Worm (Caenorhabditis elegans) whole organism, late embryonic: Measurements from ENCODE around the gene glb-34.

ENCODE experiments used
- C38D4.7 ChIP-seq: fragments of 200-800 bp; sonication (Bioruptor generic); optimal IDR thresholded peaks from 2 replicates; lab custom pipeline; 2018; ENCODE audit warnings: mild to moderate bottlenecking, missing genetic modification characterization, moderate library complexity, missing compliant biosample characterization
- F13H6.1 ChIP-seq: sonication (generic microtip); optimal IDR thresholded peaks from 2 replicates; lab custom pipeline; 2016; ENCODE audit warnings: missing genetic modification characterization, missing compliant biosample characterization
- T23F11.4 ChIP-seq: fragments of 200-800 bp; sonication (Bioruptor generic); optimal IDR thresholded peaks from 2 replicates; lab custom pipeline; 2018; ENCODE audit warnings: mild to moderate bottlenecking, missing genetic modification characterization, missing compliant biosample characterization
- ama-1 ChIP-seq: fragments of 150-350 bp; optimal IDR thresholded peaks from 2 replicates; lab custom pipeline; 2014
- ceh-14 ChIP-seq: sonication (generic microtip); optimal IDR thresholded peaks from 2 replicates; lab custom pipeline; 2016; ENCODE audit warnings: missing genotype, missing genetic modification characterization, missing compliant biosample characterization
- ceh-18 ChIP-seq: sonication (generic microtip); optimal IDR thresholded peaks from 2 replicates; lab custom pipeline; 2016; ENCODE audit warnings: missing genetic modification characterization, missing compliant biosample characterization
- ceh-24 ChIP-seq: sonication (generic microtip); optimal IDR thresholded peaks from 2 replicates; lab custom pipeline; 2016; ENCODE audit warnings: mild to moderate bottlenecking, missing genetic modification characterization, missing compliant biosample characterization
- ceh-30 ChIP-seq: fragments of 150-350 bp; optimal IDR thresholded peaks from 2 replicates; lab custom pipeline; 2014; ENCODE audit warnings: missing biosample characterization, missing genetic modification characterization
- ceh-34 ChIP-seq: sonication (generic microtip); optimal IDR thresholded peaks from 2 replicates; lab custom pipeline; 2016; ENCODE audit warnings: mild to moderate bottlenecking, missing genetic modification characterization, missing compliant biosample characterization
- ceh-9 ChIP-seq: sonication (generic microtip); optimal IDR thresholded peaks from 2 replicates; lab custom pipeline; 2016; ENCODE audit warnings: mild to moderate bottlenecking, missing genetic modification characterization, inconsistent platforms, missing compliant biosample characterization
- che-1 ChIP-seq: sonication (generic microtip); optimal IDR thresholded peaks from 2 replicates; lab custom pipeline; 2016; ENCODE audit warnings: mild to moderate bottlenecking, missing genetic modification characterization, missing compliant biosample characterization
- dmd-4 ChIP-seq: sonication (generic microtip); optimal IDR thresholded peaks from 2 replicates; lab custom pipeline; 2016; ENCODE audit warnings: borderline replicate concordance, missing genetic modification characterization, missing compliant biosample characterization
- dve-1 ChIP-seq: sonication (generic microtip); optimal IDR thresholded peaks from 2 replicates; lab custom pipeline; 2017; ENCODE audit warnings: antibody characterized with exemption, mild to moderate bottlenecking, missing genetic modification characterization, missing compliant biosample characterization
- elt-2 ChIP-seq: sonication (generic microtip); optimal IDR thresholded peaks from 2 replicates; lab custom pipeline; 2016; ENCODE audit warnings: missing genetic modification reagents, missing genetic modification characterization, missing compliant biosample characterization
- elt-4 ChIP-seq: sonication (generic microtip); optimal IDR thresholded peaks from 2 replicates; lab custom pipeline; 2016; ENCODE audit warnings: missing genetic modification characterization, missing compliant biosample characterization
- ets-4 ChIP-seq: sonication (generic microtip); optimal IDR thresholded peaks from 2 replicates; lab custom pipeline; 2016; ENCODE audit warnings: missing genetic modification characterization, missing compliant biosample characterization
- fax-1 ChIP-seq: sonication (generic microtip); optimal IDR thresholded peaks from 2 replicates; lab custom pipeline; 2016; ENCODE audit warnings: missing genotype, missing genetic modification characterization, missing compliant biosample characterization
- fkh-6 ChIP-seq: sonication (generic microtip); optimal IDR thresholded peaks from 2 replicates; lab custom pipeline; 2016; ENCODE audit warnings: missing genetic modification characterization, missing compliant biosample characterization
- gmeb-2 ChIP-seq: sonication (generic microtip); optimal IDR thresholded peaks from 2 replicates; lab custom pipeline; 2016; ENCODE audit warnings: missing genetic modification characterization, inconsistent platforms, missing compliant biosample characterization
- hlh-15 ChIP-seq: sonication (generic microtip); optimal IDR thresholded peaks from 2 replicates; lab custom pipeline; 2016; ENCODE audit warnings: missing genetic modification characterization, missing compliant biosample characterization
- hlh-30 ChIP-seq: sonication (generic microtip); optimal IDR thresholded peaks from 2 replicates; lab custom pipeline; 2017; ENCODE audit warnings: antibody characterized with exemption, missing genetic modification characterization, missing compliant biosample characterization; ENCODE audit not compliant: insufficient read depth
- hlh-6 ChIP-seq: sonication (generic microtip); optimal IDR thresholded peaks from 2 replicates; lab custom pipeline; 2016; ENCODE audit warnings: missing genotype, missing genetic modification characterization, missing compliant biosample characterization
- hlh-8 ChIP-seq: sonication (generic microtip); optimal IDR thresholded peaks from 2 replicates; lab custom pipeline; 2016; ENCODE audit warnings: missing genotype, missing genetic modification characterization, missing compliant biosample characterization
- lim-6 ChIP-seq: sonication (generic microtip); optimal IDR thresholded peaks from 2 replicates; lab custom pipeline; 2016; ENCODE audit warnings: missing genetic modification characterization, missing compliant biosample characterization
- madf-2 ChIP-seq: sonication (generic microtip); optimal IDR thresholded peaks from 2 replicates; lab custom pipeline; 2017; ENCODE audit warnings: missing genetic modification characterization, missing compliant biosample characterization
- nfya-1 ChIP-seq: sonication (generic microtip); optimal IDR thresholded peaks from 2 replicates; lab custom pipeline; 2017; ENCODE audit warnings: missing genetic modification characterization, mild to moderate bottlenecking, missing compliant biosample characterization, antibody characterized with exemption, moderate library complexity
- nhr-11 ChIP-seq: fragments of 150-350 bp; optimal IDR thresholded peaks from 2 replicates; lab custom pipeline; 2014; ENCODE audit warnings: missing biosample characterization, missing genetic modification characterization
- nhr-232 ChIP-seq: sonication (generic microtip); optimal IDR thresholded peaks from 2 replicates; lab custom pipeline; 2016; ENCODE audit warnings: missing genetic modification characterization, missing compliant biosample characterization
- npax-4 ChIP-seq: sonication (generic microtip); optimal IDR thresholded peaks from 2 replicates; lab custom pipeline; 2016; ENCODE audit warnings: missing genetic modification characterization, missing compliant biosample characterization
- odd-2 ChIP-seq: sonication (generic microtip); optimal IDR thresholded peaks from 2 replicates; lab custom pipeline; 2017; ENCODE audit warnings: antibody characterized with exemption, mild to moderate bottlenecking, missing genetic modification characterization, missing compliant biosample characterization
- pax-1 ChIP-seq: fragments of 150-350 bp; optimal IDR thresholded peaks from 2 replicates; lab custom pipeline; 2014; ENCODE audit warnings: missing biosample characterization, missing genetic modification characterization
- pqm-1 ChIP-seq: sonication (generic microtip); optimal IDR thresholded peaks from 2 replicates; lab custom pipeline; 2016; ENCODE audit warnings: missing genetic modification characterization, missing compliant biosample characterization
- pros-1 ChIP-seq: fragments of 150-350 bp; optimal IDR thresholded peaks from 2 replicates; lab custom pipeline; 2014; ENCODE audit warnings: missing biosample characterization, missing genetic modification reagents, missing genetic modification characterization
- rnt-1 ChIP-seq: sonication (generic microtip); optimal IDR thresholded peaks from 2 replicates; lab custom pipeline; 2016; ENCODE audit warnings: missing genetic modification characterization, missing compliant biosample characterization
- sox-2 ChIP-seq: fragments of 200-800 bp; sonication (Bioruptor generic); IDR thresholded peaks from 2 replicates; pipeline ENCODE4 v1.3.6; 2022; ENCODE audit warnings: missing genetic modification reagents, missing genetic modification characterization, missing compliant biosample characterization
- sox-4 ChIP-seq: sonication (generic microtip); optimal IDR thresholded peaks from 2 replicates; lab custom pipeline; 2017; ENCODE audit warnings: mild to moderate bottlenecking, missing genetic modification characterization, inconsistent platforms, missing compliant biosample characterization
- syd-9 ChIP-seq: sonication (generic microtip); optimal IDR thresholded peaks from 2 replicates; lab custom pipeline; 2016; ENCODE audit warnings: mild to moderate bottlenecking, missing genetic modification characterization, moderate library complexity, missing compliant biosample characterization
- tbx-2 ChIP-seq: sonication (generic microtip); optimal IDR thresholded peaks from 2 replicates; lab custom pipeline; 2016; ENCODE audit warnings: missing genetic modification characterization, missing compliant biosample characterization
- ttx-3 ChIP-seq: sonication (generic microtip); optimal IDR thresholded peaks from 2 replicates; lab custom pipeline; 2016; ENCODE audit warnings: missing genetic modification reagents, missing genetic modification characterization, missing compliant biosample characterization
- unc-3 ChIP-seq, 2 experiments: fragments of 200-800 bp in 1 of 2; sonication (Bioruptor generic) in 1 of 2; sonication (generic microtip) in 1 of 2; conservative IDR thresholded peaks in 1 of 2; optimal IDR thresholded peaks in 1 of 2; 2 replicates each; pipeline versions ENCODE4 v1.3.6 to Lab custom; 2016 to 2022; ENCODE audit warnings: missing compliant biosample characterization in 2 of 2, missing genetic modification characterization in 2 of 2, missing genetic modification reagents in 1 of 2
- zip-5 ChIP-seq: sonication (generic microtip); optimal IDR thresholded peaks from 2 replicates; lab custom pipeline; 2016; ENCODE audit warnings: missing genetic modification characterization, missing compliant biosample characterization

glb-34 gene

DNA sequence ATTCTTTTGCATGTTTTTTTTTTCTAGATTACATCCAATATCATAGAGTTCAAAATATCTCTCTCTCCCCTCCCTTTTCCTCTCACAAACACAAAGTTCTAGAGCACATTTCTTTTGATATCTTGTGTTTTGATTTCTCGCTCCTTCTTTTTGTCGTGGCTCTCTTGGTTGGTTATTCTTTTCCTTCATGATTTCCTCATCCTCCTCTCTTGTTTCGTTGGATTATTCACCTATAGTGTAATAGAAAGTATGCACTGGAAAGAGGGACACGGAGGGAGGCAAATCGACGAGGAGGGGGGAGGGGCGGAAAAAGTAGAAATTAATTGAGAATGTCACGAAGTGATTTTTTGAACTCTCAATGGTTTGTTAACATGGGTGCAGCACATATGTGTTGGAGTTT lies 34.0 kb upstream of the glb-34 start (continued):
- TF ChIP-seq C38D4.7 (GFP tag; lab: Kevin White, UChicago): no peak

DNA sequence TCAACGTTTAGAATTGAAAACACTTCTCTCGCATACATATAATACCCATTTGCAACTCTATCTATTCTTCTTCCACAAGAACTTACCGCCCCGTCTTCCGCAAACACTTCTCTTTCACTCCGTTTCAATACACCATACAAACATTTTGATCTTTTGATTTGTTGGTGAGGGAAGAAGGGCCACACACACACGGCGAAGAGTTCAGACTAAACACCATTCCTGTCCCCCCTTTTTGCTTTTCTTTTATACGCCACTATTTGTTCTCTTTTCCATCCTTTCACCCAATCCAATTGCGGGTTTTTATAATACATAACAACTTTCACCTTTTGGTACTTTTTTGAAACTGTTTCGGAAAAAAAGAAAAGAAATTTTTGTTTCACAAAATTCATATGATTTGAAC lies 32.6 kb upstream of the glb-34 start:
- TF ChIP-seq nfya-1 (peak; percentile 24), elt-4 (no peak), ceh-34 (tag; lab: Kevin White, UChicago) (peak; percentile 41), tbx-2 (tag; lab: Kevin White, UChicago) (peak; percentile 0)

DNA sequence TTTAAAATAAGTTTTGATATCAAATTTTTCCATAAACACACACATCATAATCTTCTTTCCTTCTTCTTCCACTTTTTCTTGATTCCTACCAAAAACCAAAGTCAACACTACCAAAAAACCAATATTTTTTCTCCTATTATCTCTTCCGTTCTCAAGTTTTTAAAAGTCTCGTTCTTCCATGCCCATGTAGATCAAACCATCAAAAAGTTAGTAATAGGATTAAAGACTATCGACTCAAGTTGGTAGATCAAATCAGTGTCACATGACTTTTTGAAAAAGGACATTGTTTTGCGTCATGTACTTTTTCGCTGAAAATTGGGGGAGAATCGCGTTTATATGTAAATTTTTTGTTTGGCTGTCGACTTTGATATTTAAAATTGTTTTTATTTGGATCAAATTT lies 30.5 kb upstream of the glb-34 start:
- no peak for TF ChIP-seq dmd-4 (tag; lab: Kevin White, UChicago)
- no peak for TF ChIP-seq rnt-1 (tag; lab: Kevin White, UChicago)
- TF ChIP-seq T23F11.4: no peak
- TF ChIP-seq gmeb-2: no peak
- no peak for TF ChIP-seq syd-9 (tag; lab: Kevin White, UChicago)
- no peak for TF ChIP-seq ceh-9 (tag; lab: Kevin White, UChicago)
- TF ChIP-seq zip-5 (tag; lab: Kevin White, UChicago): no peak
- TF ChIP-seq ceh-30 (tag; lab: Kevin White, UChicago): no peak

DNA sequence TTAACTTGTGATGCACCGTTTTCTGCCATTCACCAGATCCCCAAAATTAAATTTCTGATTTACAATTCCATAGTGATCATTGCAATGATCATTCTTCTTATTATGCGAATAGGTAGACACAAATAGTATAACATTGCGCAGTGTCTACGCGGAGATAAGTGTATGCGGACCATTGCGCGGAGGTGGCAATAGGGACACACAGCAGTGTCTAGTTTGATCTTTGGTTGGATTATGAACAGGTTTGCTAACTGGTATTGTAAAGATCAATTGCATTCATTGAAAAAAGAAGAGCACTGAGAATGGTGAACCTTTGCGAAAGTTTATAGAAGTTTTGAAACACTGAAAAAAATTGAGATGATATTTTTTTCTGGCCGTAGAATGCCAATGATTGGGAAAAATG lies 26.8 kb upstream of the glb-34 start:
- no peak for TF ChIP-seq unc-3 (GFP tag; conservative IDR thresholded peaks at IDR 0.05; lab: Robert Waterston, UW)
- TF ChIP-seq unc-3 (tag; optimal IDR thresholded peaks at IDR 0.05; lab: Kevin White, UChicago): no peak
- no peak for TF ChIP-seq zip-5 (tag; lab: Kevin White, UChicago)
- no peak for TF ChIP-seq tbx-2 (tag; lab: Kevin White, UChicago)
- no peak for TF ChIP-seq ceh-9 (tag; lab: Kevin White, UChicago)
- TF ChIP-seq fkh-6: no peak
- no peak for TF ChIP-seq ets-4
- TF ChIP-seq hlh-8 (tag; lab: Kevin White, UChicago): no peak
- TF ChIP-seq pqm-1 (tag; lab: Kevin White, UChicago): no peak
- no peak for TF ChIP-seq F13H6.1 (tag; lab: Kevin White, UChicago)
- no peak for TF ChIP-seq rnt-1 (tag; lab: Kevin White, UChicago)
- TF ChIP-seq che-1: no peak
- no peak for TF ChIP-seq ama-1 (lab: Kevin White, UChicago)
- no peak for TF ChIP-seq hlh-15 (tag; lab: Kevin White, UChicago)

DNA sequence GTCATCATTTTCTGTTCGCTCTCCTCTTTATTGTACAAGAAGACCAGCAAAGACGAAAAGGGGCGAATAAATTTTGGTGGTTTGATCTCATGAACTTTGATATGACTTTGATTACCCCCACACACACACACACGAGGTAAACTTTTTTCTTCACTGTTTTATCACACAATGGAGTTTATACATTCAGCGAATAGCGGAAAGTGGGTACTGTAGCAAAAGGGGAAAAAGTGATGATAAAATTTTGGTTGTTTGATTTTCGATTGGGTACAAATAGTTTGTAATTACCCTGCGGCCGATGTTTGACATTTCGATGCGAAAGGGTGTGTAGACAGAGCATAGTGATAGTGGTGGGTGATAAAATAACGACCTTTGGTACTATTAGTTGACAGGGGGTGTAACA lies 21.7 kb upstream of the glb-34 start:
- TF ChIP-seq nhr-232 (no peak), fax-1 (tag; lab: Kevin White, UChicago) (no peak), npax-4 (tag; lab: Kevin White, UChicago) (no peak), hlh-30 (tag; lab: Kevin White, UChicago) (no peak), nfya-1 (peak; percentile 41), dve-1 (tag; lab: Kevin White, UChicago) (peak; percentile 48), nhr-11 (tag; lab: Kevin White, UChicago) (no peak), pqm-1 (tag; lab: Kevin White, UChicago) (peak; percentile 94), odd-2 (tag; lab: Kevin White, UChicago) (no peak), ceh-24 (tag; lab: Kevin White, UChicago) (no peak), ama-1 (lab: Kevin White, UChicago) (no peak), C38D4.7 (GFP tag; lab: Kevin White, UChicago) (no peak), ceh-18 (tag; lab: Kevin White, UChicago) (no peak), hlh-6 (tag; lab: Kevin White, UChicago) (no peak), ceh-14 (tag; lab: Kevin White, UChicago) (no peak), T23F11.4 (no peak), elt-4 (no peak), ttx-3 (tag; lab: Kevin White, UChicago) (no peak), lim-6 (tag; lab: Kevin White, UChicago) (no peak), zip-5 (tag; lab: Kevin White, UChicago) (no peak), sox-2 (no peak), madf-2 (no peak), pax-1 (tag; lab: Kevin White, UChicago) (no peak), F13H6.1 (tag; lab: Kevin White, UChicago) (no peak), pros-1 (no peak), elt-2 (tag; lab: Kevin White, UChicago) (peak; percentile 95), rnt-1 (tag; lab: Kevin White, UChicago) (no peak), sox-4 (tag; lab: Kevin White, UChicago) (no peak)
